Worm (Caenorhabditis elegans): ENCODE results near the gene Y59E1A.4.

Y59E1A.4 gene

DNA sequence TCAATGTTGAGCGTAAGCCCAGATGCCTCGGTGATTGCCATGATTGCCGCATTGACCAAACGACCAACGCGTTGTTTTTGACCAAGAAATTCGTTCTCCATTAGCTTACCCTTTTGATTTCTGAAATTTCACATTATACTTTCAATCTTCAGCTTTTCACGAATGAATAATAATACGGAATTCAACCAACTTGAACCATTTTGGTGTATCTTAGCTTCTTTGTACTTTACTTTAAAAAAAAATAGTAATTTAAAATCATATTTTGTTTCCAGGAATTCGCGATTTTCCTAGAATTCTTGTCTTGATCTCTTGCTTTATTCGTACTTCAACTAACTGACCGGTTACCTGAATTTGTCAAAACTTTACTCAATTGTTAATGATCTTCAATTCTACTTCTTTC lies 15.6 kb downstream of the Y59E1A.4 start, which contains the start of gene ZC53.2:
TSS of gene ZC53.2 (minus strand) at position 101 of the 400 bp plus-strand sequence.
- no peak for TF ChIP-seq unc-62 (GFP tag; optimal IDR thresholded peaks at IDR 0.05)

DNA sequence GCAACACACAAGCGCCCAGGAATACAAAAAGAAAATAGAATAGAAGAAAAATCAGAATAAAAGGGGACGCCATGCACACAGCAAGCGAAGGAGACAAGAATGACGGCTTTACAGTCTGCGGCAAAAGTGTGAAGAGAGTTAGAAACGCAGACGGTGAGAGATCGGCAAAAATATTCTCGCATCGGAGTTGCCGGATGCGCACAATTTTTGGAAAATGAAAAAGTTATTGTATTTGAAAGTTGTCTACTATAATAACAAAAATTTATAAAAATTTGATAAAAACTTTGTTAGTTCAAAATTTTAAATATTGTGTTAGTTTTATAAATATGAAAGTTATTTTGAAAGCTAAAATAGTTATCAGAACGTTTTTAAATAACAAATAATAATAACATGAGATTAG lies 17.5 kb downstream of the Y59E1A.4 start, which contains the start of gene ZC53.22:
TSS of gene ZC53.22 (minus strand) at position 101 of the 400 bp plus-strand sequence.
- TF ChIP-seq unc-62 (GFP tag; optimal IDR thresholded peaks at IDR 0.05), result no peak

DNA sequence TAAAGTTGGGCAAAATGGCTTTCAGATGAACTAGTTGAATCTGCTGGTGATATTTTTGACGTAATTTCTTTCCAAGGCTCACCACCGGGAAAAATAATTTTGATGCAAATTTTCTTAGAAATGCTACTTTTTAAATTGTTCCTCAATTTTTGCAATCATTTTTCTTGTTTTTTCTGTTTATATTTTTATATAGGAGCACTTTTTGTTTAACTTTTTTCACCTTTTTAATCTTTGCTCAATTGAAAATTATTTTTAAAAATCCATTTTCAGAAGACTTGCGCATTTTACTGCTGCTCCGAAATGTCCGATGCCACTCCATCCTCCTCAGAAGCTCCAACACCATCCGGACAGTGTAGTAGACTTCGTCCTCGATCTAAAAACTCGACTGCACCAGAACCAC lies 22.6 kb downstream of the Y59E1A.4 start, which contains the start of gene dot-1.5:
TSS of gene dot-1.5 (plus strand) at position 301 of the 400 bp plus-strand sequence.
- TF ChIP-seq unc-62 (GFP tag; optimal IDR thresholded peaks at IDR 0.05), result no peak

DNA sequence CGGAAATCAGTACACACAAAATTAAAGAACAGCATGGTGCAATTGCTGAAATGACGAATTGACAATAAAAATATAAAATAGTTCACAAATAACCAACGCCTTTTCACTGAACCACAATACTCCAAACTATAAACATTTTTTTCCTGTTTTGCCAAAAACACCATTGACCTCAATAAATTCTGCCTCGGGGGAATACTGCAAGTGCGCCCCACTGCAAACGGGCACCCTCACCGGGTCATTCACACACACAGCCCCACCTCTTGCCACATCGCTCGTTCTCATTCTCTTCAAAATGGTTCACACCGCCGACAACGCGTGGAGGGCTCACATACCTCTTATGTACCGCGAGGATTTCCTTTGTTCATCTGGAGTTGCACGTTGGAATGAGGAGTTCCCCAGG lies 24.8 kb downstream of the Y59E1A.4 start, which contains the start of gene rgs-9:
TSS of gene rgs-9 (plus strand) at position 237 of the 400 bp plus-strand sequence.
- no peak for TF ChIP-seq unc-62 (GFP tag; optimal IDR thresholded peaks at IDR 0.05)

DNA sequence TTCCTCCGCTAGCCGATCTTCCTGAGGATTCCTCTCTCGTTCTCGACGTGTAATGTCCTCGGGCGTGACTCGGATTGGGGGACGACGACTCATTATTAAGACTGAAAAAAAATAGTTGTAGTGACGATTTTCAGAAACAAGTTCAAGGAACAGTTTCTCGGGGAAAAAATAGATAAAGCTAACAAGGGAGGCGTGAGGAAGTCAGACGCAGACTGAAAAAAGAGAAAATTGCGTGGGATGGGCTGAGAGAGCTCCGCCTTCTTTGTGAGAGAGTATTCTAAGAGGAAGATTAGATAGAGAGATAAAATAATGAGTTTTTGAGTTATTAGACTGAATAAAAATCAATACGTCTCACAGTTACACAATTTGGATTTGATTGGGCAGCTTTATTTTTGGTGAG lies 26.5 kb downstream of the Y59E1A.4 start, which contains the start of gene ZC53.1:
TSS of gene ZC53.1 (minus strand) at position 101 of the 400 bp plus-strand sequence.
- no peak for TF ChIP-seq unc-62 (GFP tag; optimal IDR thresholded peaks at IDR 0.05)

DNA sequence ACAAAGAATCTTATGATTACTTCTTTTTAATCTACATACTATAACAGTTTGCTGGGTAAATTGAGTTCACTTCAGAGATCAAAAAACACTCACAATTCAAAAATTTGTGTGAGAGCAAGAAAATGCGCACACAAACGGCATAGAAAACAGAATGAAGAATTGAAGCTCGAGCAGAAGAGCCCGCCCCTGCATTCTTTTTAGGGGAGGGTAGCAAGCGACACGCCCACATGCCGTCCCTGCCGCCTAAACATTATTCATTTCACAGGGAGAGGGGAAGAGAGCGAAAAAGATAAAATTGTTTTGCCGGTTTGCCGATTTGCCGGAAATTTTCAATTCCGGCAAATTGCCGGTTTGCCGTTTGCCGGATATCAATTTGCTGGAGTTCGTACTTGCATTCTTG lies 30.4 kb downstream of the Y59E1A.4 start:
- TF ChIP-seq unc-62 (GFP tag; optimal IDR thresholded peaks at IDR 0.05), result no peak

DNA sequence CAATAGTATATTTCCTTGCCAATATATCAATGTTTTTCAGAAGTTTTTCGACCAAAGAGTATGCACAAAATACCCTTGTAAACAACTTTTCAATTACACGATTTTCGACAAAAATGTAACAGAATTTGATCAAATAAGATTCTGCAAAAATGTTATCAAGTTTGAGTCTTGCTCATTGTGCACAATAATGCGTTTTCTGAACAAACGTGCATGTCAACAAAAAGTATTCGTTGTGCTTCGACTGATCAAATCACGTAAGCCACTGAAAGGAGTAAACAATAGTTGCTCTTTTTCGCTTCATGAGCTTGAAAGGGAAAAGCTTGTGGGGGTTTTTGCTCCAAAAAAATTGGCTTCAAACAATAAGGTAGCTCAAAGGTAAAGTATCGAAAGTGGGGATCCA lies 32.8 kb downstream of the Y59E1A.4 start:
- no peak for TF ChIP-seq unc-62 (GFP tag; optimal IDR thresholded peaks at IDR 0.05)

DNA sequence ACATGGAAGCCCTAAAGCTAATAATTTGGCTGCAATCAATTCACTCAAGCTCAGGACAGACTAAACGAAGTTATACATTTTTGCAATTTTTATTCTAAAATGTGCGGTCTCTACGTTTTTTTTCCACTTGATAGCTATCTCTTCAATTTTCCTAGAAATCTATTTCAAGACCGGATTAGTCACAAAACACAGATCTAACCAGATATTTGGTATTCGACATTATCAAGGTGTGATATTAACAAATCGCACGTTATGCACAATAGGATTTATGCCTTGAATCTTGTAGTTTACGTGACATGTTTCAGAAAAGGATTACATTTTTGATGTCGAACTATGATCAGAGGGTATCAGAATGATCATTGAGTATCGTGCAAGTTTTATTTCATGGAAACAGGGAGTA lies 38.3 kb downstream of the Y59E1A.4 start:
- TF ChIP-seq unc-62 (GFP tag; optimal IDR thresholded peaks at IDR 0.05), result no peak

DNA sequence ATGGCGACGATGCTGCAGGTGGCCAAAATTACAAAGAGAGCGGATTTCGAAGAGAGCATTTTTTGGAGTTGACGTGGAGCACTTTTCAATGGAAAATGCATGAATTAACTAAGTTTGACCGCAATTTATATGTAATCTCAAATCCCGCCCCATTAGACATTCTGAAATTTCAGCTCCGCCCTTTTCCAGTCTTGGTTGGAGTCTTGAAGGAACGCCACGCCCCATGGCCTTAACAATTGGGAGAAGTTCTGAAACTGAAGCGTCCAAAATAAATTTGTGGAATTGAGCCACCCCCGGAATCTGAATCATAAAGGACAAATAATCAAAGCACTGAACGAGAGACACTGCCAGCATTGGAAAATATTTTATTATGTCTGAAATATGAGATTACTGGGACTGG lies 42.5 kb downstream of the Y59E1A.4 start, which contains the start of gene B0294.1:
TSS of gene B0294.1 (minus strand) at position 101 of the 400 bp plus-strand sequence.
- no peak for TF ChIP-seq unc-62 (GFP tag; optimal IDR thresholded peaks at IDR 0.05)

DNA sequence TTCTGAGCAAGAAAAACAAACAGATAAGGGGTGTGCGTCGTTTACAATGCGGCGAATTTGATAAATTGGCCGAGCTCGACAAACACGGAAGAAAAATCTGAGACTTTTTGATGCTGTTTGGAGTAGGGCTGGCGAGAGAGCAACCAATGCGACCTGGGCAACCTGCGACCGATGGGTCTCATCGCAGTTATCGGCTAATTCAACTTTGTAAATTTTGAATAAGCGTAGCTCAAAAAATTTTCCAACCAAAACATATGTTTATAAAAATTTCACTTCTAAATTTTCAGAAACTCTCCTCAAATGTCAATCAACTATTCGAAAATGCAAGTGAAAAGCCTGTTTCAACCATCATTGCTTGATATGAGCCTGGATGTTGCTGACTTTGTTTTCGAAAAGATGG lies 47.9 kb downstream of the Y59E1A.4 start, which contains the start of gene B0294.3:
TSS of gene B0294.3 (plus strand) at position 301 of the 400 bp plus-strand sequence.
- no peak for TF ChIP-seq unc-62 (GFP tag; optimal IDR thresholded peaks at IDR 0.05)

DNA sequence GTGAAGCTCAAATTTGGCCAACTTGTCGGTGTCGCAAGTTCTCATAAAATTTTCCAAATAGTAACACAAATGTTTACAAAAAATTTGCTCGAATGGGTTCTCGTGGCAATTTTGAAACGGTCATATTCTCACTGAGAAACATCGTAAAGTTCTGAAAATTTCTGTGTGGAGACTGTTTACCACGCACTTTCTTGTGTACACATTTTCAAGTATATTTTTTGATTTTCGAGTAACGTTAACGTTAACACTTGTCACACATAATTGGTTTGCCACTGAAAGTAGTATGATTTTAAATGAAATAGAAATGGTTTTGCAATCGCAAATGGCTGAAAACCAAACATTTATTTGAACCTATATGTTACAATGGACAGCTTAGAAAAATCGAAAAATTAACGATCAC lies 49.0 kb downstream of the Y59E1A.4 start:
- no peak for TF ChIP-seq unc-62 (GFP tag; optimal IDR thresholded peaks at IDR 0.05)

Data from whole organism, dauer.